Fruit fly (Drosophila melanogaster): ENCODE data around the gene pros.

- TF ChIP-seq Mio (GFP tag; optimal IDR thresholded peaks at IDR 0.05) = no peak
- TF ChIP-seq N (GFP tag; optimal IDR thresholded peaks at IDR 0.05) = no peak
- TF ChIP-seq fru (GFP tag; optimal IDR thresholded peaks at IDR 0.05) = no peak
- no peak for TF ChIP-seq dl (GFP tag; optimal IDR thresholded peaks at IDR 0.05; ENCODE audit: insufficient read depth in 1 of 2, partially characterized antibody in 2 of 2)
- TF ChIP-seq CG9705 (GFP tag; optimal IDR thresholded peaks at IDR 0.05) = no peak
- TF ChIP-seq tai (GFP tag; optimal IDR thresholded peaks at IDR 0.05) = no peak
- no peak for TF ChIP-seq h (GFP tag; optimal IDR thresholded peaks at IDR 0.05)
- no peak for TF ChIP-seq lola (GFP tag; optimal IDR thresholded peaks at IDR 0.05)
- TF ChIP-seq Dfd (GFP tag; optimal IDR thresholded peaks at IDR 0.05) = no peak
- no peak for TF ChIP-seq CG32264 (GFP tag; optimal IDR thresholded peaks at IDR 0.05)
- TF ChIP-seq usp (GFP tag; optimal IDR thresholded peaks at IDR 0.05) = no peak
Measured at dm6 chr3R:11343450-11343849, 15.2 kb downstream of the pros start.
